Worm (Caenorhabditis elegans) whole organism, early embryonic: ENCODE measurements around the gene set-6.

Source experiments
- B0310.2 ChIP-seq: sonication (generic microtip); optimal IDR thresholded peaks from 2 replicates; lab custom pipeline; 2016; ENCODE audit warnings: mild to moderate bottlenecking, missing genetic modification characterization, missing compliant biosample characterization
- aly-1 ChIP-seq: sonication (generic microtip); optimal IDR thresholded peaks from 2 replicates; lab custom pipeline; 2016; ENCODE audit warnings: missing genetic modification characterization, missing compliant biosample characterization
- flt-1 ChIP-seq: fragments of 200-800 bp; sonication (Bioruptor generic); IDR thresholded peaks from 2 replicates; pipeline ENCODE4 v1.3.6; 2022; ENCODE audit warnings: missing genetic modification characterization, missing compliant biosample characterization
- pes-1 ChIP-seq: fragments of 200-800 bp; sonication (Bioruptor generic); IDR thresholded peaks from 2 replicates; pipeline ENCODE4 v1.3.6; 2022; ENCODE audit warnings: missing genetic modification reagents, missing genetic modification characterization, missing compliant biosample characterization
- sea-1 ChIP-seq: fragments of 200-800 bp; sonication (Bioruptor generic); conservative IDR thresholded peaks from 2 replicates; pipeline ENCODE4 v1.3.6; 2022; ENCODE audit warnings: missing genetic modification characterization, missing compliant biosample characterization
- tbx-11 ChIP-seq: fragments of 200-800 bp; sonication (Bioruptor generic); IDR thresholded peaks from 2 replicates; pipeline ENCODE4 v1.3.6; 2022; ENCODE audit warnings: missing genetic modification characterization, missing compliant biosample characterization
- tbx-37 ChIP-seq: fragments of 200-800 bp; sonication (Bioruptor generic); conservative IDR thresholded peaks from 2 replicates; pipeline ENCODE4 v1.3.6; 2022; ENCODE audit warnings: missing genetic modification reagents, missing genetic modification characterization, missing compliant biosample characterization

DNA sequence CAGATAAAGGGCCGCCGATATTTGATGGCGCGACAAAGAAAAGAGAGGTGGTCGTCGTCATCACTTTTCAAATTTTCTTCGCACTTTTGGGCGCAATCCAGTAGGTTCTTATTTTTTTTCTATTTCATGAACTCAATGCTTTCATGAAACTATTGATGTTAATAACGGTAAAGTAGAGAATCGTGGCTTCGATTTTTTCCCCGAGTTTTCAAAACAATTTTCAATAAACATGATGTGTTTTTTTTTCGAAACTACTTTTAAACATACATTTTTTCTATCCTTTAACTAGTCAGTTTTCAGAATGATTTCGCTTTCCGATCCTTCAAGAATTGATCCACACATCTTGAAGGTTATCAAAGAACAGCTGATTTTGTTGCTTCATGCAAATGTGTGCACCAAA lies 11.4 kb upstream of the set-6 start, which contains the start of gene C49F5.5:
- no peak for TF ChIP-seq tbx-37 (GFP tag; lab: Robert Waterston, UW)
- TF ChIP-seq sea-1 (GFP tag; lab: Robert Waterston, UW): no peak
- TF ChIP-seq tbx-11 (GFP tag; lab: Robert Waterston, UW): no peak
- no peak for TF ChIP-seq pes-1 (GFP tag; lab: Robert Waterston, UW)
- TF ChIP-seq B0310.2: no peak
- TF ChIP-seq flt-1 (GFP tag; lab: Robert Waterston, UW): no peak
- no peak for TF ChIP-seq aly-1 (tag; lab: Kevin White, UChicago)
